Worm (Caenorhabditis elegans) whole organism, mixed stage, embryonic: ENCODE measurements around the gene srlf-18.

Source experiments
- M03D4.4 ChIP-seq: sonication (generic microtip); optimal IDR thresholded peaks from 2 replicates; lab custom pipeline; 2017; ENCODE audit warnings: mild to moderate bottlenecking, missing genetic modification characterization, missing compliant biosample characterization
- bed-3 ChIP-seq: fragments of 200-800 bp; sonication (Bioruptor generic); optimal IDR thresholded peaks from 3 replicates; lab custom pipeline; 2018; ENCODE audit warnings: mild to moderate bottlenecking, missing genetic modification characterization, moderate library complexity, missing compliant biosample characterization
- blmp-1 ChIP-seq: fragments of 150-350 bp; optimal IDR thresholded peaks from 2 replicates; lab custom pipeline; 2014; ENCODE audit warnings: missing biosample characterization, missing genetic modification characterization
- ceh-39 ChIP-seq: fragments of 150-350 bp; optimal IDR thresholded peaks from 2 replicates; lab custom pipeline; 2014; ENCODE audit warnings: missing biosample characterization, missing genetic modification characterization
- ceh-43 ChIP-seq: fragments of 200-800 bp; sonication (Bioruptor generic); optimal IDR thresholded peaks from 2 replicates; lab custom pipeline; 2018; ENCODE audit warnings: mild to moderate bottlenecking, missing genetic modification characterization, moderate library complexity, missing compliant biosample characterization
- ceh-83 ChIP-seq: fragments of 200-800 bp; sonication (Bioruptor generic); optimal IDR thresholded peaks from 2 replicates; lab custom pipeline; 2018; ENCODE audit warnings: mild to moderate bottlenecking, missing genetic modification characterization, missing compliant biosample characterization
- ces-1 ChIP-seq: fragments of 150-350 bp; optimal IDR thresholded peaks from 2 replicates; lab custom pipeline; 2014; ENCODE audit warnings: missing biosample characterization, missing genetic modification reagents, missing genetic modification characterization
- cnd-1 ChIP-seq: fragments of 200-800 bp; sonication (Bioruptor generic); optimal IDR thresholded peaks from 2 replicates; lab custom pipeline; 2018; ENCODE audit warnings: mild to moderate bottlenecking, missing genetic modification characterization, missing compliant biosample characterization
- drap-1 ChIP-seq: fragments of 200-800 bp; sonication (Bioruptor generic); optimal IDR thresholded peaks from 3 replicates; lab custom pipeline; 2018; ENCODE audit warnings: mild to moderate bottlenecking, missing genetic modification characterization, missing compliant biosample characterization
- elt-1 ChIP-seq: sonication (generic microtip); optimal IDR thresholded peaks from 2 replicates; lab custom pipeline; 2017; ENCODE audit warnings: missing genetic modification characterization, mild to moderate bottlenecking, missing compliant biosample characterization, antibody characterized with exemption, moderate library complexity, borderline replicate concordance; ENCODE audit not compliant: insufficient read depth
- elt-3 ChIP-seq: fragments of 150-350 bp; optimal IDR thresholded peaks from 2 replicates; lab custom pipeline; 2014; ENCODE audit warnings: missing biosample characterization, missing genetic modification characterization
- flh-1 ChIP-seq: fragments of 200-800 bp; sonication (Bioruptor generic); optimal IDR thresholded peaks from 2 replicates; lab custom pipeline; 2018; ENCODE audit warnings: mild to moderate bottlenecking, missing genetic modification characterization, moderate library complexity, missing compliant biosample characterization
- ham-2 ChIP-seq: fragments of 200-800 bp; sonication (Bioruptor generic); optimal IDR thresholded peaks from 2 replicates; lab custom pipeline; 2018; ENCODE audit warnings: mild to moderate bottlenecking, missing genetic modification characterization, missing compliant biosample characterization
- hlh-1 ChIP-seq: fragments of 150-350 bp; optimal IDR thresholded peaks from 2 replicates; lab custom pipeline; 2014; ENCODE audit warnings: missing biosample characterization, missing genetic modification reagents, missing genetic modification characterization
- lin-13 ChIP-seq: fragments of 150-350 bp; optimal IDR thresholded peaks from 2 replicates; lab custom pipeline; 2014; ENCODE audit warnings: missing biosample characterization, missing genetic modification characterization
- lin-32 ChIP-seq: fragments of 200-800 bp; sonication (Bioruptor generic); optimal IDR thresholded peaks from 2 replicates; lab custom pipeline; 2018; ENCODE audit warnings: mild to moderate bottlenecking, missing genetic modification characterization, missing compliant biosample characterization
- lsy-2 ChIP-seq: fragments of 150-350 bp; optimal IDR thresholded peaks from 2 replicates; lab custom pipeline; 2014; ENCODE audit warnings: missing biosample characterization, missing genetic modification characterization
- mab-5 ChIP-seq: fragments of 150-350 bp; optimal IDR thresholded peaks from 2 replicates; lab custom pipeline; 2014; ENCODE audit warnings: missing biosample characterization, missing genetic modification characterization
- mep-1 ChIP-seq: fragments of 150-350 bp; optimal IDR thresholded peaks from 2 replicates; lab custom pipeline; 2017; ENCODE audit warnings: missing biosample characterization, missing genetic modification reagents, missing genetic modification characterization, inconsistent platforms
- mls-2 ChIP-seq: sonication (generic microtip); optimal IDR thresholded peaks from 2 replicates; lab custom pipeline; 2016; ENCODE audit warnings: mild to moderate bottlenecking, missing genetic modification characterization, moderate library complexity, missing compliant biosample characterization
- nhr-12 ChIP-seq: fragments of 150-350 bp; optimal IDR thresholded peaks from 2 replicates; lab custom pipeline; 2014; ENCODE audit warnings: missing biosample characterization, missing genetic modification characterization
- nhr-2 ChIP-seq: fragments of 150-350 bp; optimal IDR thresholded peaks from 2 replicates; lab custom pipeline; 2014; ENCODE audit warnings: missing biosample characterization, missing genetic modification characterization
- nhr-237 ChIP-seq: fragments of 150-350 bp; optimal IDR thresholded peaks from 2 replicates; lab custom pipeline; 2014; ENCODE audit warnings: missing biosample characterization, missing genetic modification characterization
- nhr-28 ChIP-seq: fragments of 150-350 bp; optimal IDR thresholded peaks from 2 replicates; lab custom pipeline; 2014; ENCODE audit warnings: missing biosample characterization, missing genetic modification characterization
- nhr-76 ChIP-seq: sonication (generic microtip); optimal IDR thresholded peaks from 2 replicates; lab custom pipeline; 2017; ENCODE audit warnings: missing biosample characterization, missing genetic modification characterization
- pha-4 ChIP-seq: fragments of 150-350 bp; optimal IDR thresholded peaks from 2 replicates; lab custom pipeline; 2018; ENCODE audit warnings: missing biosample characterization, missing genetic modification reagents, missing genetic modification characterization
- sem-2 ChIP-seq: fragments of 200-800 bp; sonication (Bioruptor generic); optimal IDR thresholded peaks from 2 replicates; lab custom pipeline; 2018; ENCODE audit warnings: mild to moderate bottlenecking, missing genetic modification characterization, missing compliant biosample characterization
- snpc-4 ChIP-seq: fragments of 150-350 bp; optimal IDR thresholded peaks from 2 replicates; lab custom pipeline; 2014; ENCODE audit warnings: missing biosample characterization, missing genetic modification characterization
- sptf-1 ChIP-seq: sonication (generic microtip); optimal IDR thresholded peaks from 2 replicates; lab custom pipeline; 2017; ENCODE audit warnings: mild to moderate bottlenecking, missing genetic modification characterization, moderate library complexity, missing compliant biosample characterization
- tbx-8 ChIP-seq: fragments of 200-800 bp; sonication (Bioruptor generic); optimal IDR thresholded peaks from 2 replicates; lab custom pipeline; 2018; ENCODE audit warnings: mild to moderate bottlenecking, missing genetic modification characterization, moderate library complexity, missing compliant biosample characterization
- unc-120 ChIP-seq: sonication (generic microtip); optimal IDR thresholded peaks from 2 replicates; lab custom pipeline; 2017; ENCODE audit warnings: missing genetic modification characterization, missing compliant biosample characterization; ENCODE audit not compliant: poor library complexity, severe bottlenecking
- unc-39 ChIP-seq: fragments of 150-350 bp; optimal IDR thresholded peaks from 2 replicates; lab custom pipeline; 2014; ENCODE audit warnings: missing biosample characterization, missing genetic modification characterization
- unc-62 ChIP-seq: fragments of 150-350 bp; optimal IDR thresholded peaks from 2 replicates; lab custom pipeline; 2014; ENCODE audit warnings: missing biosample characterization, missing genetic modification reagents, missing genetic modification characterization
- zip-8 ChIP-seq: fragments of 150-350 bp; optimal IDR thresholded peaks from 2 replicates; lab custom pipeline; 2014; ENCODE audit warnings: missing biosample characterization, missing genetic modification characterization
- ztf-11 ChIP-seq: fragments of 150-350 bp; optimal IDR thresholded peaks from 2 replicates; lab custom pipeline; 2014; ENCODE audit warnings: missing biosample characterization, missing genetic modification characterization

The srlf-18 gene

DNA sequence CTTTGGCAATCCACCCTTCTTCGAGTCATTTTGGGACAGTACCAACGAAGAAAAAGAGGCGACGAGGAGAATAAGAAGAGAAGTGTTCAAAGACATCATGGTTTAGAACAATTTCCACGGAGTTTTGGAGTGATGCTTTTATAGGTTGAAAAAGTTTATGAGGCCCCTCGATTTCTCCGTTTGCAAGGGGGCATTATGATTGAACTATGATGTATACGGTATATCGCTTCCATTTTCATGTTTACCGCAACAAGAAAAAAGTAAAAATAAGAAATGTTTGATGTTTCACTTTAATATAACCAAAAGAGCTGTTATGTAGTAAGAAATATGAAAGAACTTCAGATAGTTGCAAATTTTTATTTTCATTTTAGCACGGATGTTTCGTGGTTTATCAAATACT lies at the start of gene srlf-18:
TSS of gene srlf-18 (minus strand) at position 101 of the 400 bp plus-strand sequence.
- TF ChIP-seq mab-5 (tag; lab: Kevin White, UChicago) (no peak), unc-39 (tag; lab: Kevin White, UChicago) (no peak), elt-3 (no peak), ceh-43 (GFP tag; lab: Kevin White, UChicago) (no peak), bed-3 (no peak), lin-13 (tag; lab: Kevin White, UChicago) (no peak), hlh-1 (tag; lab: Kevin White, UChicago) (no peak), unc-62 (GFP tag; lab: Kevin White, UChicago) (no peak), mls-2 (tag; lab: Kevin White, UChicago) (no peak), zip-8 (tag; lab: Kevin White, UChicago) (no peak), blmp-1 (no peak), pha-4 (tag; lab: Kevin White, UChicago) (no peak), ham-2 (GFP tag; lab: Kevin White, UChicago) (no peak), nhr-237 (tag; lab: Kevin White, UChicago) (no peak), ces-1 (GFP tag; lab: Kevin White, UChicago) (no peak), elt-1 (tag; lab: Kevin White, UChicago) (no peak), lsy-2 (tag; lab: Kevin White, UChicago) (no peak)

DNA sequence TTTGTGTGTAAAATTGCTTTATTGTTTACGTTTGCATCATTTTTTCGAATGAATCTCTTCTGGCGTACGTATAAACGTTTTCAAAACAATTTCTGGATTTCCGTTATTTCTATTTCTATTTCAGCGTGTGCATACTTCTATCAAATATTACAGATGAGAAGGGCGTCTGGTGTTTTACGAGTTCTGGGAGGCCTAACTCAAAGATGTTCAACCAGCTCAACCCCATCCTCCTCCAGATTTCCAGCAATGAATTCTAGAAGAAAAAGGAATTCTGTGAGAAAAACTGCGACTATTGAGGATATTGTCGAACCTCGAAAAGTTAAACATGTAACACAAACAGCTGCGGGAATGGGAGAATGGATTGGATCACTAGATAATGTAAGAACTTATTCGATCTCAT lies 49.6 kb upstream of the srlf-18 start, which contains the start of gene C08F8.2:
TSS of gene C08F8.2 (plus strand) at position 154 of the 400 bp plus-strand sequence.
- TF ChIP-seq M03D4.4 (no peak), blmp-1 (no peak), unc-120 (tag; lab: Kevin White, UChicago) (no peak), ceh-39 (tag; lab: Kevin White, UChicago) (no peak), ztf-11 (tag; lab: Kevin White, UChicago) (no peak), unc-39 (tag; lab: Kevin White, UChicago) (no peak), ham-2 (GFP tag; lab: Kevin White, UChicago) (no peak), elt-1 (tag; lab: Kevin White, UChicago) (no peak), mep-1 (tag; lab: Kevin White, UChicago) (no peak), drap-1 (GFP tag; lab: Kevin White, UChicago) (no peak), nhr-28 (tag; lab: Kevin White, UChicago) (no peak), ceh-43 (GFP tag; lab: Kevin White, UChicago) (no peak), lsy-2 (tag; lab: Kevin White, UChicago) (no peak)

DNA sequence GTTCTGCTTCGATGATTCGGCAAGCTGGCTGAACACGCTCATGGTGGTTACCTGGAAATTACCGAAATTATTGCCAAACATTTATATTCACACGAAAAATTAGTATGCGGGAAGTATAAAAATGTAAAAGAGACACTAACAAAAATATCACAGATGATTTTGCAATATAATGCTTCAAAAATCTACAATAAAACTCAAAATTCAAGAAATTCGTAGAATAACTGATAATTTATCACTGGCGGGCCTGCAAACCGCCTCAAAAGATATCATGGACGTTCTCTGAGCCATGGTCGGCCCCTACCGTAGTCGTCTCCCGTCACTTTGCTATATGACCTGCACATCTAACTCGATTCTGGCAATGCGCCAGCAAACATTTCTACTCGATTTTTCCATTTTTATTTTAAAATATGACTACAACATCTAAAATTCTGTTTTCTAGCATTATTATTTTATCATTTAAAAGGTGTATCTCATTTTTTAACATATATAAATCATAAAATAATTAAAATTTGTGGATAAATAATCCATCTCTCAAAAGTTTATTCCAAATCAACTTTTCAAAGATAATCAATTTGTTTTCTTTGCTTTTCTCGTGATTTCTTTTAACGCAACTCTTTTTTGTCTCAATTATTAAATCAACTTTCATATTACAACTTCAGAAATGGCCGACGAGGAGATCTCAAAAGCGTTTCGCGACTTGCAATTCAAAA lies 48.3 kb upstream of the srlf-18 start, which contains the start of the genes F01G4.6 and pfd-1:
TSS of gene F01G4.6 (minus strand) at position 51 of the 710 bp plus-strand sequence.
TSS of gene pfd-1 (plus strand) at position 660 of the 710 bp plus-strand sequence.
- TF ChIP-seq nhr-237 (tag; lab: Kevin White, UChicago): peak; percentile 88
- TF ChIP-seq elt-1 (tag; lab: Kevin White, UChicago): no peak
- no peak for TF ChIP-seq nhr-28 (tag; lab: Kevin White, UChicago)
- peak; percentile 71 for TF ChIP-seq pha-4 (tag; lab: Kevin White, UChicago)
- no peak for TF ChIP-seq zip-8 (tag; lab: Kevin White, UChicago)
- peak; percentile 25 for TF ChIP-seq cnd-1 (tag; lab: Kevin White, UChicago)
- TF ChIP-seq drap-1 (GFP tag; lab: Kevin White, UChicago): peak; percentile 20
- TF ChIP-seq ceh-43 (GFP tag; lab: Kevin White, UChicago): no peak
- peak; percentile 29 for TF ChIP-seq ceh-39 (tag; lab: Kevin White, UChicago)
- TF ChIP-seq ces-1 (GFP tag; lab: Kevin White, UChicago): peak; percentile 86
- no peak for TF ChIP-seq nhr-76 (tag; lab: Kevin White, UChicago)
- no peak for TF ChIP-seq flh-1 (GFP tag; lab: Kevin White, UChicago)
- TF ChIP-seq snpc-4: no peak
- TF ChIP-seq hlh-1 (tag; lab: Kevin White, UChicago): peak; percentile 57
- TF ChIP-seq nhr-2 (tag; lab: Kevin White, UChicago): peak; percentile 24
- TF ChIP-seq bed-3: no peak
- no peak for TF ChIP-seq mab-5 (tag; lab: Kevin White, UChicago)
- no peak for TF ChIP-seq unc-39 (tag; lab: Kevin White, UChicago)
- TF ChIP-seq M03D4.4: peak; percentile 65
- TF ChIP-seq lsy-2 (tag; lab: Kevin White, UChicago): peak; percentile 97
- TF ChIP-seq sptf-1 (tag; lab: Kevin White, UChicago): peak; percentile 74
- no peak for TF ChIP-seq ham-2 (GFP tag; lab: Kevin White, UChicago)
- TF ChIP-seq blmp-1: peak; percentile 23
- TF ChIP-seq nhr-12 (tag; lab: Kevin White, UChicago): no peak
- TF ChIP-seq mls-2 (tag; lab: Kevin White, UChicago): no peak
- TF ChIP-seq sem-2 (GFP tag; lab: Kevin White, UChicago): no peak
- TF ChIP-seq unc-120 (tag; lab: Kevin White, UChicago): peak; percentile 69
- TF ChIP-seq tbx-8 (GFP tag; lab: Kevin White, UChicago): no peak
- TF ChIP-seq lin-13 (tag; lab: Kevin White, UChicago): peak; percentile 79
- TF ChIP-seq ceh-83 (GFP tag; lab: Kevin White, UChicago): no peak
- TF ChIP-seq mep-1 (tag; lab: Kevin White, UChicago): peak; percentile 82
- peak; percentile 58 for TF ChIP-seq unc-62 (GFP tag; lab: Kevin White, UChicago)
- no peak for TF ChIP-seq ztf-11 (tag; lab: Kevin White, UChicago)
- no peak for TF ChIP-seq elt-3
- TF ChIP-seq lin-32: no peak
